Worm (Caenorhabditis elegans): ENCODE measurements around the gene Y38C1AA.12.

- TF ChIP-seq nhr-76 (tag; optimal IDR thresholded peaks at IDR 0.05) (no peak), vab-15 (tag; optimal IDR thresholded peaks at IDR 0.05) (no peak), egl-27 (tag; optimal IDR thresholded peaks at IDR 0.05) (no peak), nhr-237 (tag; optimal IDR thresholded peaks at IDR 0.05) (no peak), fos-1 (tag; optimal IDR thresholded peaks at IDR 0.05) (no peak), fkh-4 (tag; optimal IDR thresholded peaks at IDR 0.05; ENCODE audit: borderline replicate concordance) (no peak), unc-30 (tag; optimal IDR thresholded peaks at IDR 0.05) (no peak), hpl-2 (GFP tag; optimal IDR thresholded peaks at IDR 0.05) (no peak), mdl-1 (tag; optimal IDR thresholded peaks at IDR 0.05) (no peak), unc-62 (GFP tag; optimal IDR thresholded peaks at IDR 0.05) (no peak), mab-9 (GFP tag; IDR thresholded peaks at IDR 0.05) (no peak), alr-1 (tag; optimal IDR thresholded peaks at IDR 0.05; ENCODE audit: borderline replicate concordance) (no peak), lin-39 (tag; optimal IDR thresholded peaks at IDR 0.05) (no peak), elt-2 (tag; optimal IDR thresholded peaks at IDR 0.05) (no peak)
Measured at ce11 chrIV:236138-236537, 44.1 kb downstream of the Y38C1AA.12 start.
